Worm (Caenorhabditis elegans): Measurements from ENCODE around the gene F34H10.1.

F34H10.1 gene

DNA sequence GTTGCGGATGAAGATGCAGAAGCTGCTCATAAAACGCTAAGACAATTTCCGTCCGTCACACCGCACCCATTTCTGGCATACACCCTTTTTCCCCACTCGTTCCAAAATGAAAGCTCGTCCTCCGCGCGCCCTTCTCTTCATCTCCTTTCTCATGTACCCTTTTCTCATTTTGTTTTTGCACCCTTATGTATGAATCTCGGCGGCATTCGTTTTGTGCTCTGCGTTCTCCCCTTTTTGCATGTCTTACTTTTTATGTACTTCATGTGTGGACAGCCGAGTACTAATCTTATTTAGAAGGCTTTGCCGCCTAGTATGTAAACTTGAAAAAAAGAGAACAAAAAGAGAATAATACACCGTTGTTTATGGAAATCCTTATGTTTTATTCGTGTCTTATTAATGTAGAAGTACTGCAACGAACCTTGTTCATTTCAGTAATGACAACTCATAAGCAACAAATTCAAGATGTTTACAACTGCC lies 22.2 kb downstream of the F34H10.1 start, which contains the start of gene F34H10.4:
F34H10.4 (plus strand) TSS at position 427 of the 477 bp plus-strand sequence.
- TF ChIP-seq ceh-13 (GFP tag; optimal IDR thresholded peaks at IDR 0.05) (no peak), ceh-36 (tag; optimal IDR thresholded peaks at IDR 0.05) (no peak), tbx-11 (GFP tag; IDR thresholded peaks at IDR 0.05) (no peak), tbx-37 (GFP tag; conservative IDR thresholded peaks at IDR 0.05) (no peak), hmbx-1 (tag; optimal IDR thresholded peaks at IDR 0.05) (no peak), hnd-1 (tag; optimal IDR thresholded peaks at IDR 0.05) (no peak), B0310.2 (tag; optimal IDR thresholded peaks at IDR 0.05) (no peak), scrt-1 (GFP tag; IDR thresholded peaks at IDR 0.05) (no peak), hmg-4 (GFP tag; optimal IDR thresholded peaks at IDR 0.05) (no peak), ama-1 (optimal IDR thresholded peaks at IDR 0.05) (no peak), ets-7 (tag; optimal IDR thresholded peaks at IDR 0.05) (no peak), F13C5.2 (tag; optimal IDR thresholded peaks at IDR 0.05) (no peak), flt-1 (GFP tag; IDR thresholded peaks at IDR 0.05) (no peak), tra-4 (tag; optimal IDR thresholded peaks at IDR 0.05) (no peak), pes-1 (GFP tag; IDR thresholded peaks at IDR 0.05) (no peak), aly-1 (tag; optimal IDR thresholded peaks at IDR 0.05) (no peak), sea-1 (GFP tag; conservative IDR thresholded peaks at IDR 0.05) (no peak)

DNA sequence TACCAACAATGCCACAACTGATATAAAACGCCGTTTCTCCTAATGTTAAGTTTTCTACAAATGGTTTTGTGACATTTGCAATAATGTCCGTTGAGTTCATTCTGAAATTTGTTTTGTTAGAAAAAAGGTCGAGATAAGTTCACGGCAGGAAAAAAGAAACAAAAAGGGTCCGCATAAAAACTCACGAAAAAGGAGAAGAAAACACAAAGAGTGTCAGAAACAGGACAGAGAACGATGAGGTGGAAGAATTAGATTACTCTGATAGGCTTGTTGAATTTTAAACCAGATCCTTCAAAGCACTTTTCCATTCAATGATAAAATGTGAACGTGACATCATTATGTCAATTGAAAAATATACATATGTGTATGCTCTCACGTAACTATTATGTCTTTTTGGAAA lies 27.1 kb downstream of the F34H10.1 start, which contains the start of gene aex-2:
aex-2 (minus strand) TSS at position 101 of the 400 bp plus-strand sequence.
- no peak for TF ChIP-seq tbx-11 (GFP tag; IDR thresholded peaks at IDR 0.05)
- TF ChIP-seq hmg-4 (GFP tag; optimal IDR thresholded peaks at IDR 0.05), result no peak
- no peak for TF ChIP-seq F13C5.2 (tag; optimal IDR thresholded peaks at IDR 0.05)
- TF ChIP-seq hmbx-1 (tag; optimal IDR thresholded peaks at IDR 0.05), result no peak
- TF ChIP-seq flt-1 (GFP tag; IDR thresholded peaks at IDR 0.05), result no peak
- TF ChIP-seq sea-1 (GFP tag; conservative IDR thresholded peaks at IDR 0.05), result no peak
- no peak for TF ChIP-seq ama-1 (optimal IDR thresholded peaks at IDR 0.05)
- no peak for TF ChIP-seq ets-7 (tag; optimal IDR thresholded peaks at IDR 0.05)
- TF ChIP-seq scrt-1 (GFP tag; IDR thresholded peaks at IDR 0.05), result no peak
- TF ChIP-seq tbx-37 (GFP tag; conservative IDR thresholded peaks at IDR 0.05), result no peak
- no peak for TF ChIP-seq pes-1 (GFP tag; IDR thresholded peaks at IDR 0.05)
- no peak for TF ChIP-seq B0310.2 (tag; optimal IDR thresholded peaks at IDR 0.05)
- TF ChIP-seq ceh-13 (GFP tag; optimal IDR thresholded peaks at IDR 0.05), result no peak
- TF ChIP-seq aly-1 (tag; optimal IDR thresholded peaks at IDR 0.05), result no peak
- TF ChIP-seq ceh-36 (tag; optimal IDR thresholded peaks at IDR 0.05), result no peak
- no peak for TF ChIP-seq tra-4 (tag; optimal IDR thresholded peaks at IDR 0.05)
- TF ChIP-seq hnd-1 (tag; optimal IDR thresholded peaks at IDR 0.05), result no peak

DNA sequence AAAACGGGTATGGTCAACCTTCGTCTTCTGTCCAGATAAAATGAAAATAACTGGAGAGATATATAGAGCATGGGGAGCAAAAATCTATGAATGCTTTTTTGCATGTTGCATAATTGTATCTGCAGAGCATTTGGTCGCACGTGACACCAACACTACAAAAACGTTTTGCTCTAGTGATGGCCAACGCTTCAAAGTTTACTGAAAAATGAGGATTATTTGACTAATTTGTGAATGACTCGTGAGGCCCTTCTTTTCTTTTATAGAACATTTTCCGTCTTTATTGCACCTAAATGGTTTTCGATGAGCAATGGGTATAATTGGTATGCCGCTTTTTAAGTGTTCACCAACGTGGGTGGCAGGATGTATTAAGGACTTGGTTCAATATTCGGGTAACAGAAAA lies 27.6 kb downstream of the F34H10.1 start:
- TF ChIP-seq hmbx-1 (tag; optimal IDR thresholded peaks at IDR 0.05) (no peak), scrt-1 (GFP tag; IDR thresholded peaks at IDR 0.05) (no peak), aly-1 (tag; optimal IDR thresholded peaks at IDR 0.05) (no peak), B0310.2 (tag; optimal IDR thresholded peaks at IDR 0.05) (no peak), tbx-11 (GFP tag; IDR thresholded peaks at IDR 0.05) (no peak)

DNA sequence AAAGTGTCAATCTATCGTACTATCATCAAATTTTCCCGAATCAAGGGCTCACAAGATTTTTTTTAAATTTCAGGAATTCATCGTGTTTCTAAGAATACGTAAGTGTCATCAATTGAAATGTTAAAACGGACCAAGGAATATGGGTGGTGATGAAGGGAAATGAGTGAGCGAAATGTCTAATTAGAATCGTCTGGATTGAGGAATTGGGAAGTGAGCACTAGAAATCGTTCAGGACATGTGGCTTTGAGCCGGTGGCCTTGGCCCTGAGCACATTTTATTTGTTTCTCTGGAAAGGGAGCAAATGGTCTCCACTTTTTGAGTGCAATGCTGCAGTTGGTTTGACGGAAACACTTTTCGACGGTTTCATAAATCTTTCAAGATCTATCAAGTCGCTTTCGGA lies 28.3 kb downstream of the F34H10.1 start:
- TF ChIP-seq tbx-11 (GFP tag; IDR thresholded peaks at IDR 0.05) (no peak), ets-7 (tag; optimal IDR thresholded peaks at IDR 0.05) (no peak), pes-1 (GFP tag; IDR thresholded peaks at IDR 0.05) (no peak), ceh-36 (tag; optimal IDR thresholded peaks at IDR 0.05) (no peak), scrt-1 (GFP tag; IDR thresholded peaks at IDR 0.05) (no peak), hmbx-1 (tag; optimal IDR thresholded peaks at IDR 0.05) (no peak), sea-1 (GFP tag; conservative IDR thresholded peaks at IDR 0.05) (no peak), tbx-37 (GFP tag; conservative IDR thresholded peaks at IDR 0.05) (no peak), ama-1 (optimal IDR thresholded peaks at IDR 0.05) (no peak), flt-1 (GFP tag; IDR thresholded peaks at IDR 0.05) (no peak)

DNA sequence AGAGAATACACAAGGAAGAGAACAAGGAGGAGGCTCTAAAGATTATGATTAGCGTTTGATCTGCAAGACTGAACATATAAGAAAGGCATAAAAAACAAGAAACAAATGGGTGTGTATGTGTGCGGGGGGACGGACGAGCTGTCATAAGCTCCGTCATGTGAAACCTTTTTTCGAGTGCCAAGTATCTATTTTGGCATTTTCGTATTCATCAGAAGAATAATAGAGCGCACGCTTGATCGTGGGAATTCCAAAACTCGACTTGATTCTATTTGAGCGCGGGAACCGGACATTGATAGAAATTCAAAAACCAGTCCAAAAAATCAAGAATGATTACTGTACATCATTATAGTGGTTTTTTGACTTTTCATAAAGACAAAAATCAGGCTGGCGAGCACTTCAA lies 30.8 kb downstream of the F34H10.1 start:
- no peak for TF ChIP-seq ets-7 (tag; optimal IDR thresholded peaks at IDR 0.05)
- no peak for TF ChIP-seq F13C5.2 (tag; optimal IDR thresholded peaks at IDR 0.05)
- no peak for TF ChIP-seq B0310.2 (tag; optimal IDR thresholded peaks at IDR 0.05)
- no peak for TF ChIP-seq ceh-36 (tag; optimal IDR thresholded peaks at IDR 0.05)
- TF ChIP-seq scrt-1 (GFP tag; IDR thresholded peaks at IDR 0.05), result no peak
- no peak for TF ChIP-seq ama-1 (optimal IDR thresholded peaks at IDR 0.05)
- no peak for TF ChIP-seq tra-4 (tag; optimal IDR thresholded peaks at IDR 0.05)
- no peak for TF ChIP-seq tbx-11 (GFP tag; IDR thresholded peaks at IDR 0.05)
- TF ChIP-seq hmg-4 (GFP tag; optimal IDR thresholded peaks at IDR 0.05), result no peak
- no peak for TF ChIP-seq aly-1 (tag; optimal IDR thresholded peaks at IDR 0.05)
- TF ChIP-seq hmbx-1 (tag; optimal IDR thresholded peaks at IDR 0.05), result no peak
- no peak for TF ChIP-seq sea-1 (GFP tag; conservative IDR thresholded peaks at IDR 0.05)
- TF ChIP-seq flt-1 (GFP tag; IDR thresholded peaks at IDR 0.05), result no peak
- TF ChIP-seq pes-1 (GFP tag; IDR thresholded peaks at IDR 0.05), result no peak
- TF ChIP-seq hnd-1 (tag; optimal IDR thresholded peaks at IDR 0.05), result no peak
- no peak for TF ChIP-seq tbx-37 (GFP tag; conservative IDR thresholded peaks at IDR 0.05)

DNA sequence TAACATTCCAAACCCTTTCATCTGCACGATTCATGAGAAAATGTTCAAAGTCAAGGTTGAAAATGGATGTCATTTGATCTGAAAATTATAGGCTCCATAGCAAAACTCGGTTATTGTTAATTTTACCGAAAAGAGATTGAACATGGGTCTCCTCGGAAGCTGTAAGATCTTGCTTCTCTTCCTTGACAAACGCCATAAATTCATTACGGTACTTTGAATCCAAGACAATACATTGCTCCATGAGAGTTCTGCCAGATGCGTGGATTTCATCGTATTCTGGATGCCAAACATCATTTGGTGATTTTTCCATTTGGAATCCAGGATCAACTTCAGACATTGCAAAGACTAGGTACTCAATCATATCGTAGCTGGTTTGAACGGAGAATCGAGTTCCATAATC lies 40.0 kb downstream of the F34H10.1 start:
- TF ChIP-seq sea-1 (GFP tag; conservative IDR thresholded peaks at IDR 0.05), result no peak
- no peak for TF ChIP-seq tra-4 (tag; optimal IDR thresholded peaks at IDR 0.05)
- TF ChIP-seq ama-1 (optimal IDR thresholded peaks at IDR 0.05), result no peak
- no peak for TF ChIP-seq hmg-4 (GFP tag; optimal IDR thresholded peaks at IDR 0.05)
- no peak for TF ChIP-seq tbx-11 (GFP tag; IDR thresholded peaks at IDR 0.05)
- TF ChIP-seq hmbx-1 (tag; optimal IDR thresholded peaks at IDR 0.05), result no peak
- no peak for TF ChIP-seq hnd-1 (tag; optimal IDR thresholded peaks at IDR 0.05)
- no peak for TF ChIP-seq pes-1 (GFP tag; IDR thresholded peaks at IDR 0.05)

DNA sequence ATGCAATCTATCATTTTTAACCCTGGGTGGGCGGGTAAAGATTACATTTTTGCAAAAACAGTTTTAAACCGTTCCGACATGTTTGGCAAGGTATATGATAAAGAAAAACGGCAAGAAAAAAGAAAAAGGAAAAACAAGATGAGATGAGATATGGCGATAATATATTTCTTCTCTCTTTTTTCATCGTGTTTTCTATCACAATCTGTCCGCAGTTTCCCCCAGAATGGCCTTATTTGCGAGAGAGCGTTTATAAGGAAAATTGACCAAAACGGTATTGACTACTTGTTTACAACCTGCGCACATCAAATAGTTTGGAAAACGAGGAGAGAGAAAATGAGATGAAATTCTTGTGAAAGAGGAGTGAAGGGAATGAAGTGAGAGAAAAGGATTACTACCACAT lies 41.5 kb downstream of the F34H10.1 start:
- no peak for TF ChIP-seq flt-1 (GFP tag; IDR thresholded peaks at IDR 0.05)
- no peak for TF ChIP-seq hmg-4 (GFP tag; optimal IDR thresholded peaks at IDR 0.05)
- no peak for TF ChIP-seq B0310.2 (tag; optimal IDR thresholded peaks at IDR 0.05)
- TF ChIP-seq hmbx-1 (tag; optimal IDR thresholded peaks at IDR 0.05), result no peak
- TF ChIP-seq ets-7 (tag; optimal IDR thresholded peaks at IDR 0.05), result no peak
- no peak for TF ChIP-seq ceh-36 (tag; optimal IDR thresholded peaks at IDR 0.05)
- TF ChIP-seq F13C5.2 (tag; optimal IDR thresholded peaks at IDR 0.05), result no peak
- no peak for TF ChIP-seq tbx-11 (GFP tag; IDR thresholded peaks at IDR 0.05)
- TF ChIP-seq hnd-1 (tag; optimal IDR thresholded peaks at IDR 0.05), result no peak
- TF ChIP-seq aly-1 (tag; optimal IDR thresholded peaks at IDR 0.05), result no peak
- TF ChIP-seq sea-1 (GFP tag; conservative IDR thresholded peaks at IDR 0.05), result no peak
- no peak for TF ChIP-seq tbx-37 (GFP tag; conservative IDR thresholded peaks at IDR 0.05)
- TF ChIP-seq tra-4 (tag; optimal IDR thresholded peaks at IDR 0.05), result no peak
- TF ChIP-seq ama-1 (optimal IDR thresholded peaks at IDR 0.05), result no peak
- no peak for TF ChIP-seq ceh-13 (GFP tag; optimal IDR thresholded peaks at IDR 0.05)
- TF ChIP-seq pes-1 (GFP tag; IDR thresholded peaks at IDR 0.05), result no peak

Data from whole organism, early embryonic.